Worm (Caenorhabditis elegans): ENCODE data around the gene F08D12.3.

ce11 chrII:2734266-2734665 lies 45.1 kb upstream of the F08D12.3 start:
- no peak for TF ChIP-seq ets-4 (GFP tag; optimal IDR thresholded peaks at IDR 0.05)
- no peak for TF ChIP-seq mcd-1 (GFP tag; IDR thresholded peaks at IDR 0.05)
- no peak for TF ChIP-seq nhr-80 (tag; optimal IDR thresholded peaks at IDR 0.05)
- TF ChIP-seq unc-130 (GFP tag; optimal IDR thresholded peaks at IDR 0.05): no peak
- no peak for TF ChIP-seq ama-1 (optimal IDR thresholded peaks at IDR 0.05)
- no peak for TF ChIP-seq ama-1 (GFP tag; optimal IDR thresholded peaks at IDR 0.05)
- no peak for TF ChIP-seq madf-3 (GFP tag; IDR thresholded peaks at IDR 0.05)
- TF ChIP-seq hlh-26 (GFP tag; conservative IDR thresholded peaks at IDR 0.05): no peak
- no peak for TF ChIP-seq ceh-27 (GFP tag; optimal IDR thresholded peaks at IDR 0.05)
- no peak for TF ChIP-seq ceh-91 (GFP tag; IDR thresholded peaks at IDR 0.05)
- no peak for TF ChIP-seq attf-5 (GFP tag; optimal IDR thresholded peaks at IDR 0.05)
- no peak for TF ChIP-seq ceh-40 (GFP tag; IDR thresholded peaks at IDR 0.05)
- no peak for TF ChIP-seq athp-1 (tag; optimal IDR thresholded peaks at IDR 0.05)
- TF ChIP-seq Y53G8AR.9 (GFP tag; conservative IDR thresholded peaks at IDR 0.05): no peak
- no peak for TF ChIP-seq Y95B8A.8 (GFP tag; IDR thresholded peaks at IDR 0.05)

Data from whole organism, young adult.